Fruit fly (Drosophila melanogaster) whole organism, adult: ENCODE data around the gene CG4066.

Experiments
- CG11617 ChIP-seq: fragments of 200-800 bp; sonication (Bioruptor generic); optimal IDR thresholded peaks from 2 replicates; lab custom pipeline; 2017; ENCODE audit warnings: mild to moderate bottlenecking, missing biosample characterization, missing genetic modification reagents, missing genetic modification characterization
- CG12768 ChIP-seq: fragments of 200-800 bp; sonication (Bioruptor generic); optimal IDR thresholded peaks from 2 replicates; lab custom pipeline; 2017; ENCODE audit warnings: missing biosample characterization, missing genetic modification characterization, mild to moderate bottlenecking, moderate library complexity, missing genetic modification reagents
- CG14711 ChIP-seq: fragments of 200-800 bp; sonication (Bioruptor generic); optimal IDR thresholded peaks from 2 replicates; lab custom pipeline; 2018; ENCODE audit warnings: missing biosample characterization, mild to moderate bottlenecking, missing genetic modification characterization, moderate library complexity
- CG1620 ChIP-seq: fragments of 200-800 bp; sonication (Bioruptor generic); optimal IDR thresholded peaks from 2 replicates; lab custom pipeline; 2016; ENCODE audit warnings: missing biosample characterization, missing genetic modification characterization
- CG33017 ChIP-seq: fragments of 200-800 bp; sonication (Bioruptor generic); optimal IDR thresholded peaks from 2 replicates; lab custom pipeline; 2018; ENCODE audit warnings: missing biosample characterization, mild to moderate bottlenecking, missing genetic modification characterization, moderate library complexity
- CG5204 ChIP-seq: fragments of 200-800 bp; sonication (Bioruptor generic); optimal IDR thresholded peaks from 2 replicates; lab custom pipeline; 2016; ENCODE audit warnings: missing biosample characterization, missing genetic modification characterization
- CG7045 ChIP-seq: fragments of 200-800 bp; sonication (Bioruptor generic); optimal IDR thresholded peaks from 2 replicates; lab custom pipeline; 2017; ENCODE audit warnings: missing biosample characterization, mild to moderate bottlenecking, missing genetic modification characterization
- CG7101 ChIP-seq: fragments of 200-800 bp; sonication (Bioruptor generic); optimal IDR thresholded peaks from 2 replicates; lab custom pipeline; 2018; ENCODE audit warnings: missing biosample characterization, mild to moderate bottlenecking, missing genetic modification characterization, moderate library complexity
- Clk ChIP-seq: fragments of 200-800 bp; sonication (Bioruptor generic); optimal IDR thresholded peaks from 2 replicates; lab custom pipeline; 2017; ENCODE audit warnings: missing biosample characterization, missing genetic modification characterization
- Crg-1 ChIP-seq: fragments of 200-800 bp; sonication (Bioruptor generic); optimal IDR thresholded peaks from 2 replicates; lab custom pipeline; 2016; ENCODE audit warnings: missing biosample characterization, missing genetic modification characterization
- Hr96 ChIP-seq: fragments of 200-800 bp; sonication (Bioruptor generic); optimal IDR thresholded peaks from 2 replicates; lab custom pipeline; 2016; ENCODE audit warnings: missing biosample characterization, missing genetic modification characterization
- Mnt ChIP-seq: fragments of 200-800 bp; sonication (Bioruptor generic); optimal IDR thresholded peaks from 2 replicates; lab custom pipeline; 2016; ENCODE audit warnings: missing biosample characterization, mild to moderate bottlenecking, missing genetic modification characterization
- bab1 ChIP-seq: fragments of 200-800 bp; sonication (Bioruptor generic); optimal IDR thresholded peaks from 3 replicates; lab custom pipeline; 2019; ENCODE audit warnings: missing biosample characterization, mild to moderate bottlenecking, missing genetic modification characterization, moderate library complexity
- cic ChIP-seq: fragments of 200-800 bp; sonication (Bioruptor generic); optimal IDR thresholded peaks from 2 replicates; lab custom pipeline; 2017; ENCODE audit warnings: missing biosample characterization, mild to moderate bottlenecking, missing genetic modification characterization, moderate library complexity
- cnc ChIP-seq, 2 experiments: fragments of >200 bp; optimal IDR thresholded peaks; 2 replicates each; lab custom pipeline; 2017
- kay ChIP-seq: fragments of 200-800 bp; sonication (Bioruptor generic); peaks from one replicate; lab custom pipeline; 2016; ENCODE audit warnings: missing biosample characterization, missing genetic modification characterization, borderline replicate concordance
- ovo ChIP-seq: fragments of 200-800 bp; sonication (Bioruptor generic); optimal IDR thresholded peaks from 2 replicates; lab custom pipeline; 2016; ENCODE audit warnings: missing biosample characterization, missing genetic modification characterization
- pad ChIP-seq: fragments of 200-800 bp; sonication (Bioruptor generic); optimal IDR thresholded peaks from 3 replicates; lab custom pipeline; 2017; ENCODE audit warnings: missing biosample characterization, missing genetic modification characterization, mild to moderate bottlenecking, moderate library complexity, missing genetic modification reagents
- tj ChIP-seq: fragments of 200-800 bp; sonication (Bioruptor generic); optimal IDR thresholded peaks from 3 replicates; lab custom pipeline; 2017; ENCODE audit warnings: missing biosample characterization, mild to moderate bottlenecking, missing genetic modification characterization, moderate library complexity
- toe ChIP-seq: fragments of 200-800 bp; sonication (Bioruptor generic); optimal IDR thresholded peaks from 2 replicates; lab custom pipeline; 2016; ENCODE audit warnings: missing biosample characterization, missing genetic modification characterization

Gene CG4066

dm6 chr3R:12329827-12330226 lies 18.7 kb downstream of the CG4066 start:
- no peak for TF ChIP-seq kay (GFP tag; lab: Kevin White, UChicago)
- TF ChIP-seq pad (GFP tag; lab: Kevin White, UChicago), result no peak
- TF ChIP-seq CG7101 (tag; lab: Kevin White, UChicago), result no peak
- TF ChIP-seq CG5204 (GFP tag; lab: Kevin White, UChicago), result no peak
- no peak for TF ChIP-seq toe (GFP tag; lab: Kevin White, UChicago)
- no peak for TF ChIP-seq CG7045 (GFP tag; lab: Kevin White, UChicago)
- TF ChIP-seq Hr96 (GFP tag; lab: Kevin White, UChicago), result no peak
- TF ChIP-seq bab1 (GFP tag; lab: Kevin White, UChicago), result no peak
- TF ChIP-seq CG14711 (tag; lab: Kevin White, UChicago), result no peak
- no peak for TF ChIP-seq CG1620 (GFP tag; lab: Kevin White, UChicago)
- no peak for TF ChIP-seq CG12768 (GFP tag; lab: Kevin White, UChicago)
- TF ChIP-seq CG11617 (GFP tag; lab: Kevin White, UChicago), result no peak
- TF ChIP-seq cic (GFP tag; lab: Kevin White, UChicago), result no peak
- no peak for TF ChIP-seq cnc (optimal IDR thresholded peaks at IDR 0.05; lab: Kevin White, UChicago)
- no peak for TF ChIP-seq tj (GFP tag; lab: Kevin White, UChicago)
- TF ChIP-seq ovo (GFP tag; lab: Kevin White, UChicago), result no peak

- TF ChIP-seq toe (GFP tag; lab: Kevin White, UChicago), result no peak
- no peak for TF ChIP-seq CG1620 (GFP tag; lab: Kevin White, UChicago)
- TF ChIP-seq Hr96 (GFP tag; lab: Kevin White, UChicago), result no peak
- TF ChIP-seq CG12768 (GFP tag; lab: Kevin White, UChicago), result no peak
- TF ChIP-seq CG5204 (GFP tag; lab: Kevin White, UChicago), result no peak
- TF ChIP-seq ovo (GFP tag; lab: Kevin White, UChicago), result no peak
- TF ChIP-seq pad (GFP tag; lab: Kevin White, UChicago), result no peak
- TF ChIP-seq CG7101 (tag; lab: Kevin White, UChicago), result no peak
- TF ChIP-seq Mnt (GFP tag; lab: Kevin White, UChicago), result no peak
- no peak for TF ChIP-seq CG7045 (GFP tag; lab: Kevin White, UChicago)
- no peak for TF ChIP-seq CG11617 (GFP tag; lab: Kevin White, UChicago)
- TF ChIP-seq Clk (GFP tag; lab: Kevin White, UChicago), result no peak
- no peak for TF ChIP-seq cic (GFP tag; lab: Kevin White, UChicago)
- TF ChIP-seq Crg-1 (GFP tag; lab: Kevin White, UChicago), result no peak
- no peak for TF ChIP-seq bab1 (GFP tag; lab: Kevin White, UChicago)
- TF ChIP-seq cnc (optimal IDR thresholded peaks at IDR 0.05; lab: Kevin White, UChicago), result no peak
- no peak for TF ChIP-seq CG14711 (tag; lab: Kevin White, UChicago)
- no peak for TF ChIP-seq tj (GFP tag; lab: Kevin White, UChicago)
- no peak for TF ChIP-seq CG33017 (tag; lab: Kevin White, UChicago)
- TF ChIP-seq kay (GFP tag; lab: Kevin White, UChicago), result no peak
Measured at dm6 chr3R:12341374-12341773, 30.2 kb downstream of the CG4066 start, which contains the start of gene Sgsf. Gene Sgsf (plus strand): TSS chr3R:12341674.

DNA sequence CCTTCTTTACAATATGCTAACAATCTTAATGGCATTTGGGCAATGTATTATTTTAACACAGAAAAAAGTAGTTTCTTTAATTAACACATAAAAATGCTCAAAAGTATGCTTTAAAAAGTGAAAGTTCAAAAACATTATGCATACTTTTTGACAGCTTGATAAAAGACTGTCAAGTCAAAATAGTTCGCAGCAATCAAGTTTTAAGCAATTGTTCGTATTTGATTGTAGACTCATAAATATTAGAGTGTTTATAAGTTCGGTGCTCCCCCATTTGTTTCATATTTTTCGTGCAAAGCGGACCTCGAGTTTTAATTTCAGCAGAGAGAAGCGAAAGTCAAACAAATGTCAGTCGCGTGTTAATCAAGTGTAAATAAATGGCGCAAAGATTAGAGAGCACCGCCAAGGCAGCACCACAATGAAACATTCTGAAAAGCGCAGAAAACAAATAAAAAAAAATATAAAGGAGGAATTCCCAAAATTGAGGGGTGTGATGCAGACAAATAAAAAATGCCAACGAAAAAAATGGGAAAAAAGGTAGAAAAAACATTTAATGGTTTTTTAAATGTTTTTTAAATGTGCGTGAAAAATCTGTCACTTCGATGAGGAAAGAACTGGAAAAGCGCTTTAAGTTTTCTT lies 33.9 kb downstream of the CG4066 start:
- TF ChIP-seq ovo (GFP tag; lab: Kevin White, UChicago) (no peak), bab1 (GFP tag; lab: Kevin White, UChicago) (no peak), CG7101 (tag; lab: Kevin White, UChicago) (no peak), Mnt (GFP tag; lab: Kevin White, UChicago) (no peak), kay (GFP tag; lab: Kevin White, UChicago) (peak; percentile 54), tj (GFP tag; lab: Kevin White, UChicago) (no peak), CG7045 (GFP tag; lab: Kevin White, UChicago) (no peak), Crg-1 (GFP tag; lab: Kevin White, UChicago) (no peak)

DNA sequence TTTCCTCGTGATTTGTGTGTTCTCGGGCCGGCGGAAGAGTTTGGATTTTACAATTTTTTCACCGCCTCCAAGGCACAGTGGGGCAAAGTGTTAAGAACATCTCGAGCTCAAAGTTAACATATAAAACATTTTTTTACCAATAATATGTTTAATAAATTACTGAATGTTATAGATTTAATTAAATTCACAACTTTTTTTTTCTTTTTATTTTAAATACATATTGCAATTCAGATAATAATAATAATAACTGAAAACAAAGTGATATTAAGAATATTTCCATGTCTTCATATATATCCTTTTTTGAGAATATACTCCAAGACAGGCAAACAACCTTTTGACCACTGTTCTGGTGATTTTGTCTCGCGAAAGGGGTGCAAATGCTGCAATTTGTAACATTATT lies 34.8 kb downstream of the CG4066 start:
- TF ChIP-seq CG7045 (GFP tag; lab: Kevin White, UChicago) (no peak), Hr96 (GFP tag; lab: Kevin White, UChicago) (no peak), CG7101 (tag; lab: Kevin White, UChicago) (no peak), cic (GFP tag; lab: Kevin White, UChicago) (no peak), CG33017 (tag; lab: Kevin White, UChicago) (no peak), pad (GFP tag; lab: Kevin White, UChicago) (no peak), CG5204 (GFP tag; lab: Kevin White, UChicago) (no peak), CG12768 (GFP tag; lab: Kevin White, UChicago) (no peak), tj (GFP tag; lab: Kevin White, UChicago) (no peak), bab1 (GFP tag; lab: Kevin White, UChicago) (no peak), toe (GFP tag; lab: Kevin White, UChicago) (no peak), cnc (optimal IDR thresholded peaks at IDR 0.05; lab: Kevin White, UChicago) (no peak), Mnt (GFP tag; lab: Kevin White, UChicago) (no peak), CG11617 (GFP tag; lab: Kevin White, UChicago) (no peak), ovo (GFP tag; lab: Kevin White, UChicago) (no peak), Crg-1 (GFP tag; lab: Kevin White, UChicago) (no peak), CG14711 (tag; lab: Kevin White, UChicago) (no peak), kay (GFP tag; lab: Kevin White, UChicago) (no peak)

dm6 chr3R:12347659-12348058 lies 36.5 kb downstream of the CG4066 start:
- TF ChIP-seq kay (GFP tag; lab: Kevin White, UChicago) (peak; percentile 45), CG1620 (GFP tag; lab: Kevin White, UChicago) (no peak), bab1 (GFP tag; lab: Kevin White, UChicago) (no peak)
